Fruit fly (Drosophila melanogaster) whole organism, embryonic: ENCODE measurements around the gene CG10011.

Source experiments
- Abd-B ChIP-seq: fragments of 200-800 bp; sonication (Bioruptor generic); optimal IDR thresholded peaks from 2 replicates; lab custom pipeline; 2018; ENCODE audit warnings: missing biosample characterization, mild to moderate bottlenecking, missing genetic modification characterization, moderate library complexity
- Antp ChIP-seq: fragments of 200-800 bp; sonication (Bioruptor generic); optimal IDR thresholded peaks from 3 replicates; lab custom pipeline; 2016; ENCODE audit warnings: missing biosample characterization, missing genetic modification characterization
- Bgb ChIP-seq: fragments of 200-800 bp; sonication (Bioruptor generic); IDR thresholded peaks from 2 replicates; pipeline ENCODE4 v1.3.6; 2022; ENCODE audit warnings: missing biosample characterization, missing genetic modification characterization; ENCODE audit not compliant: partially characterized antibody
- BtbVII ChIP-seq: fragments of 200-800 bp; sonication (Bioruptor generic); optimal IDR thresholded peaks from 3 replicates; lab custom pipeline; 2017; ENCODE audit warnings: missing biosample characterization, mild to moderate bottlenecking, missing genetic modification characterization
- CG10267 ChIP-seq: fragments of 200-800 bp; sonication (Bioruptor generic); optimal IDR thresholded peaks from 2 replicates; lab custom pipeline; 2018; ENCODE audit warnings: missing biosample characterization, mild to moderate bottlenecking, missing genetic modification characterization, moderate library complexity
- CG13894 ChIP-seq: fragments of 200-800 bp; sonication (Bioruptor generic); optimal IDR thresholded peaks from 3 replicates; lab custom pipeline; 2018; ENCODE audit warnings: missing biosample characterization, mild to moderate bottlenecking, missing genetic modification characterization, moderate library complexity
- CG14710 ChIP-seq: fragments of 200-800 bp; sonication (Bioruptor generic); optimal IDR thresholded peaks from 3 replicates; lab custom pipeline; 2019; ENCODE audit warnings: missing biosample characterization, mild to moderate bottlenecking, missing genetic modification characterization, moderate library complexity
- CG15479 ChIP-seq: fragments of 200-800 bp; sonication (Bioruptor generic); optimal IDR thresholded peaks from 3 replicates; lab custom pipeline; 2019; ENCODE audit warnings: missing biosample characterization, mild to moderate bottlenecking, missing genetic modification characterization, moderate library complexity
- CG15514 ChIP-seq: fragments of 200-800 bp; sonication (Bioruptor generic); optimal IDR thresholded peaks from 3 replicates; lab custom pipeline; 2017; ENCODE audit warnings: missing biosample characterization, missing genetic modification characterization, mild to moderate bottlenecking, moderate library complexity, missing genetic modification reagents
- CG16813 ChIP-seq: fragments of 200-800 bp; sonication (Bioruptor generic); IDR thresholded peaks from 3 replicates; pipeline ENCODE4 v1.3.6; 2022; ENCODE audit warnings: missing biosample characterization, missing genetic modification characterization; ENCODE audit not compliant: partially characterized antibody
- CG17328 ChIP-seq: fragments of 200-800 bp; sonication (Bioruptor generic); IDR thresholded peaks from 2 replicates; pipeline ENCODE4 v1.3.6; 2022; ENCODE audit warnings: missing biosample characterization, missing genetic modification characterization
- CG17385 ChIP-seq: fragments of 200-800 bp; sonication (Bioruptor generic); optimal IDR thresholded peaks from 3 replicates; lab custom pipeline; 2018; ENCODE audit warnings: missing biosample characterization, mild to moderate bottlenecking, missing genetic modification characterization
- CG17829 ChIP-seq: fragments of 200-800 bp; optimal IDR thresholded peaks from 2 replicates; lab custom pipeline; 2019; ENCODE audit warnings: missing biosample characterization, mild to moderate bottlenecking, missing genetic modification characterization, moderate library complexity
- CG4282 ChIP-seq: fragments of 200-800 bp; sonication (Bioruptor generic); optimal IDR thresholded peaks from 2 replicates; lab custom pipeline; 2016; ENCODE audit warnings: missing biosample characterization, missing genetic modification characterization
- CG4617 ChIP-seq: fragments of 200-800 bp; sonication (Bioruptor generic); optimal IDR thresholded peaks from 3 replicates; lab custom pipeline; 2016; ENCODE audit warnings: missing biosample characterization, missing genetic modification characterization, borderline replicate concordance
- CG5180 ChIP-seq: fragments of 200-800 bp; sonication (Bioruptor generic); optimal IDR thresholded peaks from 3 replicates; lab custom pipeline; 2017; ENCODE audit warnings: missing biosample characterization, missing genetic modification characterization, mild to moderate bottlenecking, moderate library complexity, missing genetic modification reagents
- CG6254 ChIP-seq: fragments of 200-800 bp; sonication (Bioruptor generic); optimal IDR thresholded peaks from 3 replicates; lab custom pipeline; 2017; ENCODE audit warnings: mild to moderate bottlenecking, missing biosample characterization, missing genetic modification reagents, missing genetic modification characterization
- CG8478 ChIP-seq: fragments of >200 bp; optimal IDR thresholded peaks from 2 replicates; lab custom pipeline; 2018
- CG9797 ChIP-seq: fragments of 200-800 bp; sonication (Bioruptor generic); optimal IDR thresholded peaks from 3 replicates; lab custom pipeline; 2018; ENCODE audit warnings: missing biosample characterization, mild to moderate bottlenecking, missing genetic modification characterization
- CG9932 ChIP-seq: fragments of 200-800 bp; sonication (Bioruptor generic); IDR thresholded peaks from 2 replicates; pipeline ENCODE4 v1.3.6; 2022; ENCODE audit warnings: missing biosample characterization, missing genetic modification characterization
- D ChIP-seq, 2 experiments: fragments of 200-800 bp in 1 of 2; fragments of >200 bp in 1 of 2; sonication (Bioruptor generic) in 1 of 2; optimal IDR thresholded peaks; 2 replicates in 1 of 2; 3 replicates in 1 of 2; lab custom pipeline; 2017; ENCODE audit warnings: mild to moderate bottlenecking in 1 of 2, missing biosample characterization in 1 of 2, missing genetic modification characterization in 1 of 2, missing genetic modification reagents in 1 of 2
- Dp ChIP-seq: fragments of 200-800 bp; sonication (Bioruptor generic); optimal IDR thresholded peaks from 2 replicates; lab custom pipeline; 2018; ENCODE audit warnings: missing biosample characterization, mild to moderate bottlenecking, missing genetic modification characterization, moderate library complexity
- Ets65A ChIP-seq: fragments of 200-800 bp; sonication (Bioruptor generic); peaks from one replicate; lab custom pipeline; 2016; ENCODE audit warnings: missing biosample characterization, missing genetic modification characterization
- Gug ChIP-seq: fragments of 200-800 bp; sonication (Bioruptor generic); IDR thresholded peaks from 4 replicates; pipeline ENCODE4 v1.3.6; 2022; ENCODE audit warnings: missing biosample characterization, missing genetic modification characterization
- Lhr ChIP-seq: fragments of 200-800 bp; sonication (Bioruptor generic); optimal IDR thresholded peaks from 3 replicates; lab custom pipeline; 2017; ENCODE audit warnings: mild to moderate bottlenecking, missing biosample characterization, missing genetic modification reagents, missing genetic modification characterization
- NFAT ChIP-seq: fragments of 200-800 bp; sonication (Bioruptor generic); IDR thresholded peaks from 2 replicates; pipeline ENCODE4 v1.3.6; 2022; ENCODE audit warnings: missing biosample characterization, missing genetic modification characterization
- Ptx1 ChIP-seq: fragments of 200-800 bp; sonication (Bioruptor generic); IDR thresholded peaks from 2 replicates; pipeline ENCODE4 v1.3.6; 2022; ENCODE audit warnings: missing biosample characterization, missing genetic modification characterization
- Scr ChIP-seq: fragments of 200-800 bp; sonication (Bioruptor generic); IDR thresholded peaks from 2 replicates; pipeline ENCODE4 v1.3.6; 2022; ENCODE audit warnings: missing biosample characterization, missing genetic modification characterization; ENCODE audit not compliant: partially characterized antibody
- Sry-δ ChIP-seq: fragments of 200-800 bp; sonication (Bioruptor generic); optimal IDR thresholded peaks from 2 replicates; lab custom pipeline; 2016; ENCODE audit warnings: missing biosample characterization, missing genetic modification characterization
- Trl ChIP-seq, 3 experiments: fragments of >200 bp in 2 of 3; fragments of 200-800 bp in 1 of 3; sonication (Bioruptor generic) in 1 of 3; optimal IDR thresholded peaks; 2 replicates in 1 of 3; 3 replicates in 2 of 3; lab custom pipeline; 2016 to 2017; ENCODE audit warnings: missing biosample characterization in 1 of 3, missing genetic modification characterization in 1 of 3
- ab ChIP-seq: fragments of 200-800 bp; sonication (Bioruptor generic); optimal IDR thresholded peaks from 2 replicates; lab custom pipeline; 2016; ENCODE audit warnings: missing biosample characterization, missing genetic modification characterization
- amos ChIP-seq: fragments of 200-800 bp; sonication (Bioruptor generic); IDR thresholded peaks from 2 replicates; pipeline ENCODE4 v1.3.6; 2022; ENCODE audit warnings: missing biosample characterization, missing genetic modification characterization; ENCODE audit not compliant: partially characterized antibody
- ewg ChIP-seq: fragments of 200-800 bp; sonication (Bioruptor generic); optimal IDR thresholded peaks from 3 replicates; lab custom pipeline; 2017; ENCODE audit warnings: mild to moderate bottlenecking, missing biosample characterization, missing genetic modification reagents, missing genetic modification characterization
- knrl ChIP-seq: fragments of 200-800 bp; sonication (Bioruptor generic); IDR thresholded peaks from 3 replicates; pipeline ENCODE4 v1.3.6; 2022; ENCODE audit warnings: missing biosample characterization, missing genetic modification characterization; ENCODE audit not compliant: partially characterized antibody
- lov ChIP-seq, 2 experiments: fragments of 200-800 bp in 1 of 2; fragments of >200 bp in 1 of 2; sonication (Bioruptor generic) in 1 of 2; IDR thresholded peaks in 1 of 2; optimal IDR thresholded peaks in 1 of 2; 2 replicates in 1 of 2; 3 replicates in 1 of 2; pipeline versions ENCODE4 v1.3.6 to Lab custom; 2017 to 2022; ENCODE audit warnings: missing biosample characterization in 1 of 2, missing genetic modification characterization in 1 of 2
- otp ChIP-seq: fragments of 200-800 bp; sonication (Bioruptor generic); IDR thresholded peaks from 3 replicates; pipeline ENCODE4, ENCODE4 v1.3.6; 2022; ENCODE audit warnings: missing biosample characterization, missing genetic modification characterization
- pan ChIP-seq, 4 experiments: fragments of >200 bp in 3 of 4; fragments of 200-800 bp in 1 of 4; sonication (Bioruptor generic) in 1 of 4; optimal IDR thresholded peaks in 3 of 4; IDR thresholded peaks in 1 of 4; 2 replicates each; pipeline versions ENCODE4 v1.3.6 to Lab custom; 2017 to 2022; ENCODE audit warnings: missing biosample characterization in 2 of 4, missing genetic modification characterization in 2 of 4, mixed read lengths in 1 of 4
- pho ChIP-seq: fragments of 200-800 bp; sonication (Bioruptor generic); optimal IDR thresholded peaks from 2 replicates; lab custom pipeline; 2016; ENCODE audit warnings: missing biosample characterization, missing genetic modification characterization
- phol ChIP-seq: fragments of 200-800 bp; sonication (Bioruptor generic); optimal IDR thresholded peaks from 3 replicates; lab custom pipeline; 2018; ENCODE audit warnings: missing biosample characterization, mild to moderate bottlenecking, missing genetic modification characterization, moderate library complexity
- pros ChIP-seq: fragments of 200-800 bp; sonication (Bioruptor generic); optimal IDR thresholded peaks from 3 replicates; lab custom pipeline; 2019; ENCODE audit warnings: missing biosample characterization, mild to moderate bottlenecking, missing genetic modification characterization, moderate library complexity
- psq ChIP-seq: fragments of 200-800 bp; sonication (Bioruptor generic); optimal IDR thresholded peaks from 2 replicates; lab custom pipeline; 2017; ENCODE audit warnings: missing biosample characterization, missing genetic modification characterization
- sens ChIP-seq: fragments of 200-800 bp; sonication (Bioruptor generic); peaks from one replicate; lab custom pipeline; 2016; ENCODE audit warnings: missing biosample characterization, missing genetic modification characterization
- sens-2 ChIP-seq: fragments of 200-800 bp; sonication (Bioruptor generic); IDR thresholded peaks from 2 replicates; pipeline ENCODE4 v1.3.6; 2022; ENCODE audit warnings: missing biosample characterization, missing genetic modification characterization
- yki ChIP-seq: fragments of >200 bp; optimal IDR thresholded peaks from 3 replicates; lab custom pipeline; 2018

Gene CG10011

DNA sequence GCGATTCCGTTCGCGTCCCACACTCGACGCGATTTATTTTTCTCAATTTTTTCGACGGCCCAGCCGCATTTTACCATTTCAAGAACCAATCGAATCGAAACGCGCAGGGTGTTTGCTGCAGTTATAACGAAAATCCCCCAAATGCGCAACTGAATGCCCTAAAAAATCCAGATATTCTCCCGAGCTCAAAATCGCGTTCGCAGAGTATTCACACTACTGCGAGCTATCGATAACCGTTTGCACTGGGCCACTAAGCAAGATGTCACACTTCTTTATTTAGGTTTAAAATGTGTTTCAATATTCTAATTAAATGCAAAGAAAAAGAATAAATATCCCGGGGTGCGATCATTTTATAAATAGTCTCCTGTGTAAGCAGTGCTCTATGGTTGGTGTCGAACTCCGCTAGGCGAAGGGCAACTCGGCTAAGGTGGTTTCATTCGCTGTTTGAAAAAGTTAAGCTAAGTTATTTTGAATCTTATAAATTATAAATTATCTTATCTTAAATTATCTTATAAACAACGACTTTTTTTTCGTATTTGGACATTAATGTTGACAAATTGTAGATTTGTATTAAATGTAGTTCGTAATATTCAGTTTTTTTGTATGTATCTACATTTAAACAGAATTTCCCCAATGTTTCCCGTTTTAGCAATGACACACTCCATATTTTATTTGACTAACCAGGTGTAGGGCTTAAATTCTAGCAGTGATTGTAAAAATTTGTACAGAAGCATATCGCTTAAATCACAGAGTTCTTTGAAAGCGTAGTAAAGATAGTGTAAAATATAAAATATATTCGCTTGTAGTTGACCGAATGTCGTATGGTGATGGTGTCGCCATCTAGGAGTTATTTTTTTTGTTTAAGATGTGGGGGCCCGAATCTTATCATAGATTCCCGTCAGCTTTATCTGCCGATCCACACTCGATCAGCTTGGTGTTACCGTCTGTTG, at the start of gene CG10011:
TSS of gene CG10011 (minus strand) at position 119 of the 950 bp plus-strand sequence.
- peak; percentile 0 for TF ChIP-seq CG4617 (GFP tag; lab: Kevin White, UChicago)
- TF ChIP-seq phol (tag; lab: Kevin White, UChicago) = peak; percentile 45
- peak; percentile 10 for TF ChIP-seq Dp
- peak; percentile 44 for TF ChIP-seq CG4282
- TF ChIP-seq CG17385 (GFP tag; lab: Kevin White, UChicago) = peak; percentile 53
- no peak for TF ChIP-seq ab
- peak; percentile 44 for TF ChIP-seq CG9932 (GFP tag; lab: Robert Waterston, UW)
- TF ChIP-seq ewg (GFP tag; lab: Kevin White, UChicago) = peak; percentile 79
- peak; percentile 58 for TF ChIP-seq Lhr (GFP tag; lab: Kevin White, UChicago)
- peak; percentile 38 for TF ChIP-seq D (optimal IDR thresholded peaks at IDR 0.05; lab: Kevin White, UChicago)
- TF ChIP-seq D (GFP tag; optimal IDR thresholded peaks at IDR 0.05; lab: Kevin White, UChicago) = no peak
- peak; percentile 23 for TF ChIP-seq yki
- TF ChIP-seq CG16813 = peak; percentile 12; the same call in 1 of the 3 replicates
- peak; percentile 8 for TF ChIP-seq BtbVII (GFP tag; lab: Kevin White, UChicago)
- TF ChIP-seq Abd-B = peak; percentile 31
- TF ChIP-seq Ets65A (GFP tag; lab: Kevin White, UChicago) = peak; percentile 33
- TF ChIP-seq Trl (optimal IDR thresholded peaks at IDR 0.05; lab: Kevin White, UChicago) = no peak
- TF ChIP-seq Trl (GFP tag; optimal IDR thresholded peaks at IDR 0.05; lab: Kevin White, UChicago) = peak; percentile 1
- no peak for TF ChIP-seq CG15479 (GFP tag; lab: Kevin White, UChicago)
- 0 out of 2 replicates have a peak, but pooled peaks have one; percentile 7 for TF ChIP-seq NFAT (GFP tag; lab: Robert Waterston, UW)
- TF ChIP-seq CG6254 = peak; percentile 61
- TF ChIP-seq CG17829 (tag; lab: Kevin White, UChicago) = peak; percentile 24
- TF ChIP-seq otp (GFP tag; lab: Robert Waterston, UW) = no peak
- TF ChIP-seq psq (GFP tag; lab: Kevin White, UChicago) = no peak
- TF ChIP-seq Antp (GFP tag; lab: Kevin White, UChicago) = peak; percentile 10
- TF ChIP-seq Scr = peak; percentile 27; the same call in 1 of the 2 replicates
- TF ChIP-seq Ptx1 (GFP tag; lab: Robert Waterston, UW) = no peak
- peak; percentile 55 for TF ChIP-seq Bgb (GFP tag; lab: Robert Waterston, UW)
- no peak for TF ChIP-seq lov (optimal IDR thresholded peaks at IDR 0.05; lab: Kevin White, UChicago)
- TF ChIP-seq lov (GFP tag; IDR thresholded peaks at IDR 0.05; lab: Robert Waterston, UW) = 0 out of 3 replicates have a peak, but pooled peaks have one; percentile 37
- TF ChIP-seq pros (GFP tag; lab: Kevin White, UChicago) = peak; percentile 31
- TF ChIP-seq amos (GFP tag; lab: Robert Waterston, UW) = peak; percentile 59
- TF ChIP-seq knrl = peak; percentile 54; the same call in 1 of the 3 replicates
- TF ChIP-seq Gug = peak; percentile 6; the same call in 1 of the 4 replicates
- no peak for TF ChIP-seq pan (optimal IDR thresholded peaks at IDR 0.05; lab: Kevin White, UChicago)
- TF ChIP-seq pan (GFP tag; optimal IDR thresholded peaks at IDR 0.05 in 1 of 2, IDR thresholded peaks at IDR 0.05 in 1 of 2) = peak in 1 of 2 experiments; percentile 43
- peak; percentile 16 for TF ChIP-seq CG10267
- TF ChIP-seq CG15514 (GFP tag; lab: Kevin White, UChicago) = peak; percentile 13
- 0 out of 2 replicates have a peak, but pooled peaks have one; percentile 15 for TF ChIP-seq sens-2 (GFP tag; lab: Robert Waterston, UW)
- no peak for TF ChIP-seq pho (GFP tag; lab: Kevin White, UChicago)
- no peak for TF ChIP-seq CG17328
- TF ChIP-seq CG14710 (tag; lab: Kevin White, UChicago) = peak; percentile 37
- peak; percentile 77 for TF ChIP-seq CG13894 (tag; lab: Kevin White, UChicago)
- no peak for TF ChIP-seq CG5180 (GFP tag; lab: Kevin White, UChicago)
- peak; percentile 87 for TF ChIP-seq CG9797 (GFP tag; lab: Kevin White, UChicago)
- TF ChIP-seq Sry-δ (GFP tag; lab: Kevin White, UChicago) = peak; percentile 1
- peak; percentile 86 for TF ChIP-seq CG8478 (lab: Kevin White, UChicago)
- peak; percentile 79 for TF ChIP-seq sens (GFP tag; lab: Kevin White, UChicago)
